Worm (Caenorhabditis elegans): ENCODE measurements around the gene F42G4.7.

- TF ChIP-seq unc-62 (GFP tag; optimal IDR thresholded peaks at IDR 0.05), result no peak
- no peak for TF ChIP-seq ceh-39 (tag; optimal IDR thresholded peaks at IDR 0.05)
- TF ChIP-seq nhr-12 (tag; optimal IDR thresholded peaks at IDR 0.05), result no peak
- TF ChIP-seq pha-4 (tag; optimal IDR thresholded peaks at IDR 0.05), result no peak
- TF ChIP-seq nhr-237 (tag; optimal IDR thresholded peaks at IDR 0.05), result no peak
- TF ChIP-seq lsy-2 (tag; optimal IDR thresholded peaks at IDR 0.05), result no peak
- no peak for TF ChIP-seq lin-13 (tag; optimal IDR thresholded peaks at IDR 0.05)
- no peak for TF ChIP-seq hlh-1 (tag; optimal IDR thresholded peaks at IDR 0.05)
- TF ChIP-seq elt-3 (tag; optimal IDR thresholded peaks at IDR 0.05), result no peak
- no peak for TF ChIP-seq ceh-43 (GFP tag; optimal IDR thresholded peaks at IDR 0.05)
- no peak for TF ChIP-seq flh-1 (GFP tag; optimal IDR thresholded peaks at IDR 0.05)
- TF ChIP-seq mep-1 (tag; optimal IDR thresholded peaks at IDR 0.05), result no peak
- TF ChIP-seq ham-2 (GFP tag; optimal IDR thresholded peaks at IDR 0.05), result no peak
- TF ChIP-seq snpc-4 (tag; optimal IDR thresholded peaks at IDR 0.05), result no peak
Observed at ce11 chrII:13004872-13005252, 42.2 kb downstream of the F42G4.7 start.

Measured in whole organism, mixed stage, embryonic.